Worm (Caenorhabditis elegans): ENCODE data around the gene gldi-9.

The gldi-9 gene

DNA sequence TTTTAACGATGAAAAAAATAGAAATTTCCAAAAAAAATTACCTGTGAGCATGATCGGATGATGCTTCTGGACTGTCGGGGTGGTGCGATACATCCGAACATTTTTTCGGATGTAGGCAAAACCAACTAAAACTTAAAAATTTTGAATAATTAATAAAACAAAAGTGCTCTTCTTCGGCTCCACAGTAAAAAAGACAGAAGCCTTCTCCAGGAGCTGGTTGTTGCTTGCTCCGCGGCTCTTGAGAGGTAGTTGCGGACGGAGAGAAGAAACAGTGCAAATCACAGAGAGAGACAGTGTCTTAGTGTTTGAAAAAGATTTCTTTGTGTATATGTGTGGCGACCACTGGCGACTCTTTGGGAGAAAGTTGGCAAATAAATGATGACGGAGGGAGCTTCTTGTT is at the start of gene gldi-9:
TSS of gene gldi-9 (minus strand) at position 101 of the 400 bp plus-strand sequence.
- TF ChIP-seq unc-62 (GFP tag; optimal IDR thresholded peaks at IDR 0.05): no peak

DNA sequence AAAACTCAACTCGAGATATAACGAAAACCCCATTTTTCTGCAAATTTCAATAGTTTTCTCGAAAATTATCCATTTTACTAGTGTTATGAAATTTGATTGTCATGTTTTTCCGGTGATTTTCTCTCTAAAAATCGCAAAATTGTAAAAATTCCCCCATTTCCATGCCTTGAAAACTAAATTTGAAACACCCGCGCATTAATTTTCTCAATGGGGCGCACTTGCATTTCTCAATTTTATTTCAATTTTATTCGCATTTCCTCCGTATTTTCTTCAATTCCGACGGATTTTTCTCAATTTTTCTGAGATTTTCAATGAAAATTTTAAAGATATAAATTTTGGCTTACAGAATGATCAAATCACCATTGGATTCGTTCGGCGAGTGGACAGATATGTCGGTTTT is 48.9 kb upstream of the gldi-9 start, which contains the start of gene Y71H2AM.3:
TSS of gene Y71H2AM.3 (plus strand) at position 347 of the 400 bp plus-strand sequence.
- no peak for TF ChIP-seq unc-62 (GFP tag; optimal IDR thresholded peaks at IDR 0.05)

DNA sequence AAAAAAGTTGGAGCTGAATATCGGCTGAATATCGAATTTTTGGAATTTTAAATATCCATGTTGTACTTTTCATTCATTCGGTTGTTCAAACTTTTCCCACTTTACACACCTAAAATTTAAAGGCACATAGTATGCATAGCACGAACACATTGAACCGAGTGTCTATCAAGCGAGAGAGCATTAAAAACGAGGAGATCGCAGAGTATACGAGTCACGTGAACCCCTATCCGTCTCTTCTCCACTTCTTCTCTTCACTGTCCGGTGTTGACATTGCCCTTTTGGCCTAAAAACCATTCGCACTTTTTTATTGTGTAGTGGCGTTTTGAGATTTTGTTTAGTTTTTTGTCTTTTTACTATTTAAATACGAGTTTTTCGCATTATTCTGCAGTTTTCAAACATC is 48.3 kb upstream of the gldi-9 start:
- TF ChIP-seq unc-62 (GFP tag; optimal IDR thresholded peaks at IDR 0.05): no peak

DNA sequence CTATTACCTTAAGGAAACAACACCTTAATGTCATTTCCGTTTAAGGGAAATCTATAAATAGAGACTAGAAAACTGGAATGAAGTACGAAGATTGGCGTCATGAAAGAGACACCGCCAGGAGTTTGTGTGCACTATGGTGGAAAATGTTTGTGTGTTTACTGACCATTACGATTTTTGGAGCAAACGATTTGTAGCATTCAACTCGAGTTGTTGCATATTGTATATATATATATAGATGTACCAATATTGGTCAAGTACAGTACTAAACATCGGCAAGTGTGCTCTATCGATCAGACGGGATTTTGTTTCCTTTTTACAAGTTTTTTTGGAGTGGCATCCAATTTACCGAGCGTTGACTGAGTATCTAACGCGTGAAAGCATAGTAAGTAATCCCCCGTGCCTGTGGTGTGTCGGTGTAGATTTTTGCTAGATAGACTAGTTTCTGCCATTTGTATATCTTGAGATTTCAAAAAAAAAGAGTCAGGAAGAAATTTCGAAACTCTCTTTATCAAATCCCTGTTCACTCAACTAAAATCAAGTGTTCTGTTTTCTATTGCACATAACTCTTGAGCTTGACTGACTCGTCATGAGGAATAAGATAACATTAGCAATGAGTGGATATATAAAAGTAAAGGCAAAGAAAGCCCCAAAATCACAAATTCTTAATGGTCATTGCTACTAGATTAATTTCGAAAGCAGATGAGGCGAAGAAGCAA is 45.8 kb upstream of the gldi-9 start, which contains the start of the genes twk-45 and Y71H2AM.25:
TSS of gene twk-45 (minus strand) at position 101 of the 716 bp plus-strand sequence.
TSS of gene Y71H2AM.25 (plus strand) at position 666 of the 716 bp plus-strand sequence.
- no peak for TF ChIP-seq unc-62 (GFP tag; optimal IDR thresholded peaks at IDR 0.05)

DNA sequence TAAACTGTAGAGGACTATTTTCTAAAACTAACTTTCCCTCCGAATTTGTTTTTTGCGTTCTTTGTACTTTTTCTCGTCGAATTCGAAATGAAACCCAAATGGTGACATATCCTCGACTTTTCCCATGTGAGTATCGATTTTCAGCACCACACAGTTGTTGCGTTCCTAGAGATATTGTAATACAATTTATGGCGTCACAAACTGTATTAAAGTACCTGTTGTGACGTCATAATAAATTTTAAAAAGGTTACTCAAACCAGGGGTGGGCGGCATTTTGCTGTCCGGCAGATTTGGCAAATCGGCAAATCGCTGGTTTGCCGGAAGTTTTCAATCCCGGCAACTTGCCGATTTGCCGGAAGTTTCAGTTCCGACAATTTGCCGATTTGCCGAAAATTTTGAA is 44.6 kb upstream of the gldi-9 start:
- TF ChIP-seq unc-62 (GFP tag; optimal IDR thresholded peaks at IDR 0.05): no peak

DNA sequence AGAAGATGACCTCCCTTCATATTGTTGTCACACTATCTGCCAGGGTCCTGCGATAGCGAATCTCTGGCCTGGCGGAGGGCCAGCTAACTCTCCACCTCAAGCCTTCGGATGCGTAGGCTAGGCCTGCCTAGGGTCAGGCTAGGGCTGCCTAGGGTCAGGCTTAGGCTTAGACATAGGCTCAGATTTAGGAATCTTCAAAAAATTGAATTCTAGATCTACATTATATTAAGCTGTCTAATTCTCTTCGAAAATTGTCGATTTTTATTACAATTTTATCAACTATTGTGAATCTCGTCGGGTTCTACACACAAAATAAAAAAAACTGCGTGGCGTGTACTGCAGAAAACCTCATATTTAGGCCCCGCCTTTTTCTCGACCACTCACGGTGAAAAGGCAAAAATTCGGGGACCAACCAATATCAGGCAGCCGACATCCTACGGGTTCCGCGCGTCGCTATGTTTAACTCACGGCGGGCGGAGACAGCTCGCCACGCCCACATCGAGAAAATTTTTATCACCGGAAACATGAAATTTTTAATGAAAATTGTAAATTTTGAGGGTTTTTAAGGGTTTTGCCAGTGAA is 39.4 kb upstream of the gldi-9 start:
- TF ChIP-seq unc-62 (GFP tag; optimal IDR thresholded peaks at IDR 0.05): no peak

DNA sequence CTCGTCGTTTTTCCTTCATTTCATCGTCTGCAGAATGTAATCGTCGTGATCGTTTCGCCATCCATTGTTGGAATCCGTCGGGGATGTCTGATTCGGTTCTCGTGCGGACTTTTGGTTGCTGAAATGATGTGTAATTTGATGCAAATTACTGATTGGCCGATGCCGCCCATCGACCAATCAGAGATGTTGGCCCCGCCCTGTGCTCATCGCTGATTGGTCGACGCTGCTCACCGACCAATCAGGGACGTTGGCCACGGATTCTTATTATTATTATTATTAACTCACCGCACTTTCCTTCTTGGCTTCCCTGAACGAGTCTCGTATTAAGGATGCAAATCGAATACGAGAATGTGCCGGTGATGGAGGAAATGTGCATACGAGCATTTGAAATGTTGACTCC is 37.9 kb upstream of the gldi-9 start:
- TF ChIP-seq unc-62 (GFP tag; optimal IDR thresholded peaks at IDR 0.05): no peak

DNA sequence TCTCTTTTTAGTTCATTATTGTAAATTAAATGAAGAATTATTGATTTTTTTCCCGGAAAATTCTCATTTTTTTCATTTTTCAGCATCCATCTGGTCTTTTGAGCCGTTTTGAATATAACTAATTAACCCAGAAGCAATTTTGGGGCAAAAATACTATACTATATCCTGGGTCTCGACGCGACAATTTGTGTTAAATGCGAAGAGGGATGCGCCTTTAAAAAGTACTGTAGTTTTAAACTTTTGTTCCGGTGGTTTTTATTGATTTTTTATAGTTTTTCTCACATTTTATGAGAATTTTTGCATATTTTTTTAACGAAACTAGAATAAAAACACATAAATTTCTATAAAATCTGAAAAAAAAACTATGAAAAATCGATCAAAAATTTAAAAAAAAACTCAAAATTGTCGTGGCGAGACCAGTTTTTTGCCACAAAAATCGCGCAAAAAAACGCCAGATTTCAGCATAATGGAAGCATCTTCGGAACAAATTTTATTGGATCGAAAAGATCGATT is 31.9 kb upstream of the gldi-9 start, which contains the start of gene tbcc-1:
TSS of gene tbcc-1 (plus strand) at position 463 of the 513 bp plus-strand sequence.
- TF ChIP-seq unc-62 (GFP tag; optimal IDR thresholded peaks at IDR 0.05): no peak

DNA sequence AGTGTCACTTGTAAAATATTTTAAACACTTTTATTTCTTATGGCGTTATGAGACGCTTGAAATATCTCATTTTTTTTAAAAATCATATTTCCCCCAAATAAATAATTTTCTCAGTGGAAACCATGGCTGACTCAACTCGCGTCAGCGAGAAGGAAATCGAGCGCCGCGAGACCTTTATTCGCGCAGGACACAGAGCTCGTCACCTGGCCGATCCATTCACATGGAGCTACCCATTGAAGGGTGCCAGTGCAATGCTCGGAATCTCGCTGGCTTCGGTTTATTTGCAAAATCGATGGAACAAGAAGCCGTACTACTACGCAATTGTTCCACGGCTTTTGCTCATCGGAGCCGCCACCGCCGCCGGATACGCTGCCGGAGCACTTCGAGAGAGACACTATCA is 30.6 kb upstream of the gldi-9 start, which contains the start of gene nduc-2:
TSS of gene nduc-2 (plus strand) at position 113 of the 400 bp plus-strand sequence.
- no peak for TF ChIP-seq unc-62 (GFP tag; optimal IDR thresholded peaks at IDR 0.05)

DNA sequence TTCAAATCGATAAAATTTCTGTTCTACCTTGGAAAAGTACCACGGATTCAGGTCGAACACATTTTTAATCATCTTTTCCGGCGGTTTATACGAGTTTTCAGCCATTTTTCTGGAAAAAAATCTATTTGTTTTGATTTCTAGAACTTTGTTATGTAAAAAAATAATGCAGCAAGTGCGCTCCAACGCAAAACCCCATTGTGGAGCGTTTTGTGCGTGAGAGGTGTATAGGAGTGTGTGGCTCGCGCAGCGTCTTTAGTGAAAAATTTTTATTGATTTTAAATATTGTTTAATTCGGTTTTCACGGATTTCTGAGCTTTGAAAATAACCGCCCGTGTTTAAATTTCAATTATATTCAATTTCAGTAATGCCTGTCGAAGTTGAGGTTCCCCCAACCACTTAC is 29.7 kb upstream of the gldi-9 start, which contains the start of gene Y71H2AM.20:
TSS of gene Y71H2AM.20 (minus strand) at position 109 of the 400 bp plus-strand sequence.
- TF ChIP-seq unc-62 (GFP tag; optimal IDR thresholded peaks at IDR 0.05): no peak

DNA sequence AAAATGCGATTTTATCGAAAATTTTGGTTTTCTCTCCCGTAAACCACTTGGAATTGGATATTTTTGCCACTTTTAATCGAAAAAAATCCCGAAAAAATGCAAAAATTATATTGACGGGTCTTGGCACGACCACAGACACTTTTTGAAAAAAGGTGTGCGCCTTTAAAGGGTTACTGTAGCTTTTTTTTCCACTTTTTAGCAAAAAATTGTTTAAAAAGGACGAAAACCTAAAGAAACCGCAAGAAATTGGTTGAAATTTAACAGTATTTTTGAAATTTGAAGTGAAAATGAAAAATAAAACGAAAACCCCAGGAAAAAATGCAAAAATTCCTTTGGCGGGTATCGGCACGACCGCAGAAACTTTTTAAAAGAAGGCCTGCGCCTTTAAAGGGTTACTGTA is 25.7 kb upstream of the gldi-9 start:
- TF ChIP-seq unc-62 (GFP tag; optimal IDR thresholded peaks at IDR 0.05): no peak

DNA sequence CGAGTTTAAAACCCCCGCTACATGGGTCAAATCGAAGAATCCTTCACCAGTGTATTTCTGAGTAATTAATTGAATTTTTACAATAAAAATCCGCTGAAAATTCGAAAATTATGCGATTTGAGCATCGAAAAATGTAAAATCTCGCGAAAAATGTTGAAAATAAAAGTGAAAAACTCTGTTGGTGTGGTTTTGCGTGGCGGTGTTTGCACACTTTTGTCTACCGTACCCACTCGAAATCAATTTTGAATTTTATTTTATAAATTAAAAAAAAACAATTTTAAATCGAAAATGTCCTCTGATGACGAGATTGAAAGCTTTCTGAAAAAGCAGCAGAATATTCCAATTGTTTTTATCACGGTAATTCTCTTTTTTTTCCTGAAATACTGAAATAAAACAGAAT is 24.6 kb upstream of the gldi-9 start, which contains the start of gene Y71H2AM.6:
TSS of gene Y71H2AM.6 (plus strand) at position 264 of the 400 bp plus-strand sequence.
- no peak for TF ChIP-seq unc-62 (GFP tag; optimal IDR thresholded peaks at IDR 0.05)

DNA sequence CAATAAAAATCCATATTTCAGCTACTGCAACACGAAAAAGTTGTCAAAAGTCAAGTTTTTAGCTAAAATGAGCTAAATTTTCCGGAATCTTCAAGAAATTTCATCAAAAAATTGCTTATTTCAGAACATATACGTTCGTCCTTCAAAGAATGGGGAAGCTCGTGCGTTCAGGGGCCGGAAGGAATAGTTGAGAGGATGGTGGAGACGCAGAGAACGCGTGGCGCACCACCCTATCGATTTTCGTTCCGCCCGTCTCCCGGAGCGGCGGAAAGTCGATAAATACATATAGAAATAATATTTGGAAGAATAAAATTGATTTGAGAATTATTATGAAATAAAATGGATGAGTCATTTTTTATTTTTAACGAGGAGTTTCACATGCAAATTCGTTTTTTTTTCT is 24.1 kb upstream of the gldi-9 start:
- no peak for TF ChIP-seq unc-62 (GFP tag; optimal IDR thresholded peaks at IDR 0.05)

DNA sequence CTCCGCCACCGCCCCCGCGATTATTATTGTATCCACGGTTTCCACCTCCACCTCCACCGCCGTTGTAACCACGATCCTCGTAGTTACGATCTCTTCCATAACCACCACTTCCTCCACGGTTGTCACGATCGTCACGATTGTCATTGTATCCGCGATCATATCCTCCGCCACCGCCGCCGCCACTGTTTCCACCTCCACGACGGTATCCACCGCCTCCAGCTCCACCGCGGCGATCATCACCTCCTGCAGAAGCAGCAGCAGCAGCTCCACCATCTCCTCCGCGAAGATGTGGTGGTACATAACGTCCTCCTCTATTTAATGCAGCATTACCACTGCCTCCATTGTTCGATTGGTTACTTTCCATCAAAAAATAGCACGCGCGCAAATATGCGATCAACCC is 22.5 kb upstream of the gldi-9 start, which contains the start of gene laf-1:
TSS of gene laf-1 (minus strand) at position 399 of the 400 bp plus-strand sequence.
- TF ChIP-seq unc-62 (GFP tag; optimal IDR thresholded peaks at IDR 0.05): no peak

DNA sequence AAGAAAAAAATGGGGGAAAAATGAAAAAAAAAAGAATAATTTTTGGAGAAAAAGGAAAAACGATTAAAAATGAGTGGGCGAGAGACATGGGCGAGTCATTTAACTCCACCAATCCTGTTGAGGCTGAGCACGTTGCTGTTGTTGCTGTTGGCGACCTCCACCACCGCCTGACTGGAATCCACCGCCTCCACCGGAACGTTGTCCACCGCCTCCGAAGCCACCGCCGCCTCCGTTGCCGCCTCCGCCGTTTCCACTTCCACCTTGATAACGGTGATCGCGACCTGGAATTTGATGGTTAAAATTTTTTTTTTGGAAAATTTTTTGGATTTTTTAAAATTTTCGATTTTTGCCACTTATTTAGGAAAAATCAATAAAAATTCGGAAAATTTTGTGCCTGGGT is 14.6 kb upstream of the gldi-9 start:
- TF ChIP-seq unc-62 (GFP tag; optimal IDR thresholded peaks at IDR 0.05): no peak

DNA sequence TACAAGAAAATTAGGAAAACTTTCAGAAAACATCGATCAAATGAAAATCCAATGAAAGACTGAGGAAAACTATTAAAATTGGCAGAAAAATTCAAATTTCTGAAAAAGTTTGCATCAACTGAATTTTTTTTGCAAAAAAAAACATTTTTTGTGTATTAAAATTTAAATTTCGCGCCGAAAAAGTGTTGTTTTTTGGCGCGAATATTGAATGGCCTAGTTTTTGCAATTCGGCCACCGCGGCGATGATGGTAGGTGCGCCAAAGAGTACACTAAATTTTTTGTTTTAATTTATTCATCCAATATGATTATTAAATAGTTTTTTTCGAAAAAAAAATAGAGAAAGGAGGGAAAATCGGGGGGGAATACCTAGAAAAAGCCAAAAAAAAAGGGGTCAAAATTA is 12.9 kb upstream of the gldi-9 start:
- no peak for TF ChIP-seq unc-62 (GFP tag; optimal IDR thresholded peaks at IDR 0.05)

DNA sequence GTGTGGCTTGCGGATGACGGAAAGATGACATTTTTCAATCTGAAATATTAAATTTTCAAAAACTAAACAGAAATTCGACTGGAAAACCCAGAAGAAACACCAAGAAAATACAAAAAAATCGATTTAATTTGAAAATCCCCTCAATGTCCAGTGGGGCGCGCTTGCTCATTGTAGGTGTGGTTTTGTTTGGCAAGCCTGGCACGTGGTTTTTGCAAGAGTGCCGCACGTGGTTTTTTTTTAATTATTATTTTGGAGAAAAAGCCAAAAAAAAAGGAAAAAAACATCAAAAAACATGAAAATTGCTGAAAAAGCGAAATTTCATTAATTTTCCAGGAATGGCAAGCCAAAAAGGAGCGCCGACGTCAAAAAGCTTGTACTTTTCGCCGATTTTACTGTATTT is 12.5 kb upstream of the gldi-9 start, which contains the start of gene swsn-3:
TSS of gene swsn-3 (minus strand) at position 45 of the 400 bp plus-strand sequence.
- no peak for TF ChIP-seq unc-62 (GFP tag; optimal IDR thresholded peaks at IDR 0.05)
